Worm (Caenorhabditis elegans) whole organism, late embryonic: Measurements from ENCODE around the gene Y49F6B.14.

Experiments
- F13H6.1 ChIP-seq: sonication (generic microtip); optimal IDR thresholded peaks from 2 replicates; lab custom pipeline; 2016; ENCODE audit warnings: missing genetic modification characterization, missing compliant biosample characterization
- K02D7.2 ChIP-seq: sonication (generic microtip); optimal IDR thresholded peaks from 2 replicates; lab custom pipeline; 2017; ENCODE audit warnings: mild to moderate bottlenecking, missing genetic modification characterization, missing compliant biosample characterization
- ahr-1 ChIP-seq: sonication (generic microtip); optimal IDR thresholded peaks from 2 replicates; lab custom pipeline; 2016; ENCODE audit warnings: missing genetic modification characterization, missing compliant biosample characterization
- ama-1 ChIP-seq: fragments of 150-350 bp; optimal IDR thresholded peaks from 2 replicates; lab custom pipeline; 2014
- ceh-14 ChIP-seq: sonication (generic microtip); optimal IDR thresholded peaks from 2 replicates; lab custom pipeline; 2016; ENCODE audit warnings: missing genotype, missing genetic modification characterization, missing compliant biosample characterization
- ceh-2 ChIP-seq: sonication (generic microtip); optimal IDR thresholded peaks from 2 replicates; lab custom pipeline; 2016; ENCODE audit warnings: missing genotype, missing genetic modification characterization, missing compliant biosample characterization
- ceh-24 ChIP-seq: sonication (generic microtip); optimal IDR thresholded peaks from 2 replicates; lab custom pipeline; 2016; ENCODE audit warnings: mild to moderate bottlenecking, missing genetic modification characterization, missing compliant biosample characterization
- ceh-30 ChIP-seq: fragments of 150-350 bp; optimal IDR thresholded peaks from 2 replicates; lab custom pipeline; 2014; ENCODE audit warnings: missing biosample characterization, missing genetic modification characterization
- ceh-31 ChIP-seq: sonication (generic microtip); optimal IDR thresholded peaks from 2 replicates; lab custom pipeline; 2016; ENCODE audit warnings: missing genetic modification characterization, missing compliant biosample characterization
- ceh-34 ChIP-seq: sonication (generic microtip); optimal IDR thresholded peaks from 2 replicates; lab custom pipeline; 2016; ENCODE audit warnings: mild to moderate bottlenecking, missing genetic modification characterization, missing compliant biosample characterization
- ceh-48 ChIP-seq: sonication (generic microtip); optimal IDR thresholded peaks from 2 replicates; lab custom pipeline; 2016; ENCODE audit warnings: missing genetic modification characterization, inconsistent platforms, missing compliant biosample characterization
- ceh-9 ChIP-seq: sonication (generic microtip); optimal IDR thresholded peaks from 2 replicates; lab custom pipeline; 2016; ENCODE audit warnings: mild to moderate bottlenecking, missing genetic modification characterization, inconsistent platforms, missing compliant biosample characterization
- dmd-4 ChIP-seq: sonication (generic microtip); optimal IDR thresholded peaks from 2 replicates; lab custom pipeline; 2016; ENCODE audit warnings: borderline replicate concordance, missing genetic modification characterization, missing compliant biosample characterization
- dve-1 ChIP-seq: sonication (generic microtip); optimal IDR thresholded peaks from 2 replicates; lab custom pipeline; 2017; ENCODE audit warnings: antibody characterized with exemption, mild to moderate bottlenecking, missing genetic modification characterization, missing compliant biosample characterization
- elt-4 ChIP-seq: sonication (generic microtip); optimal IDR thresholded peaks from 2 replicates; lab custom pipeline; 2016; ENCODE audit warnings: missing genetic modification characterization, missing compliant biosample characterization
- ets-4 ChIP-seq: sonication (generic microtip); optimal IDR thresholded peaks from 2 replicates; lab custom pipeline; 2016; ENCODE audit warnings: missing genetic modification characterization, missing compliant biosample characterization
- fax-1 ChIP-seq: sonication (generic microtip); optimal IDR thresholded peaks from 2 replicates; lab custom pipeline; 2016; ENCODE audit warnings: missing genotype, missing genetic modification characterization, missing compliant biosample characterization
- fkh-10 ChIP-seq: fragments of 150-350 bp; optimal IDR thresholded peaks from 2 replicates; lab custom pipeline; 2014; ENCODE audit warnings: missing biosample characterization, missing genetic modification reagents, missing genetic modification characterization
- fkh-6 ChIP-seq: sonication (generic microtip); optimal IDR thresholded peaks from 2 replicates; lab custom pipeline; 2016; ENCODE audit warnings: missing genetic modification characterization, missing compliant biosample characterization
- hlh-30 ChIP-seq: sonication (generic microtip); optimal IDR thresholded peaks from 2 replicates; lab custom pipeline; 2017; ENCODE audit warnings: antibody characterized with exemption, missing genetic modification characterization, missing compliant biosample characterization; ENCODE audit not compliant: insufficient read depth
- lim-6 ChIP-seq: sonication (generic microtip); optimal IDR thresholded peaks from 2 replicates; lab custom pipeline; 2016; ENCODE audit warnings: missing genetic modification characterization, missing compliant biosample characterization
- lin-11 ChIP-seq: fragments of 200-800 bp; sonication (Bioruptor generic); optimal IDR thresholded peaks from 2 replicates; lab custom pipeline; 2018; ENCODE audit warnings: mild to moderate bottlenecking, missing genetic modification characterization, missing compliant biosample characterization
- odd-2 ChIP-seq: sonication (generic microtip); optimal IDR thresholded peaks from 2 replicates; lab custom pipeline; 2017; ENCODE audit warnings: antibody characterized with exemption, mild to moderate bottlenecking, missing genetic modification characterization, missing compliant biosample characterization
- pag-3 ChIP-seq: sonication (generic microtip); optimal IDR thresholded peaks from 2 replicates; lab custom pipeline; 2016; ENCODE audit warnings: missing compliant biosample characterization, missing genetic modification characterization, borderline replicate concordance
- pat-9 ChIP-seq: fragments of 200-800 bp; sonication (Bioruptor generic); optimal IDR thresholded peaks from 2 replicates; lab custom pipeline; 2018; ENCODE audit warnings: mild to moderate bottlenecking, missing genetic modification characterization, moderate library complexity, missing compliant biosample characterization
- pax-1 ChIP-seq: fragments of 150-350 bp; optimal IDR thresholded peaks from 2 replicates; lab custom pipeline; 2014; ENCODE audit warnings: missing biosample characterization, missing genetic modification characterization
- pha-2 ChIP-seq: sonication (generic microtip); optimal IDR thresholded peaks from 2 replicates; lab custom pipeline; 2017; ENCODE audit warnings: mild to moderate bottlenecking, missing genetic modification characterization, missing compliant biosample characterization
- pqm-1 ChIP-seq: sonication (generic microtip); optimal IDR thresholded peaks from 2 replicates; lab custom pipeline; 2016; ENCODE audit warnings: missing genetic modification characterization, missing compliant biosample characterization
- pros-1 ChIP-seq: fragments of 150-350 bp; optimal IDR thresholded peaks from 2 replicates; lab custom pipeline; 2014; ENCODE audit warnings: missing biosample characterization, missing genetic modification reagents, missing genetic modification characterization
- rnt-1 ChIP-seq: sonication (generic microtip); optimal IDR thresholded peaks from 2 replicates; lab custom pipeline; 2016; ENCODE audit warnings: missing genetic modification characterization, missing compliant biosample characterization
- tbx-2 ChIP-seq: sonication (generic microtip); optimal IDR thresholded peaks from 2 replicates; lab custom pipeline; 2016; ENCODE audit warnings: missing genetic modification characterization, missing compliant biosample characterization
- unc-42 ChIP-seq: sonication (generic microtip); optimal IDR thresholded peaks from 2 replicates; lab custom pipeline; 2016; ENCODE audit warnings: missing genotype, missing genetic modification characterization, missing compliant biosample characterization
- unc-55 ChIP-seq: sonication (generic microtip); optimal IDR thresholded peaks from 2 replicates; lab custom pipeline; 2017; ENCODE audit warnings: missing biosample characterization, missing genetic modification reagents, missing genetic modification characterization
- ztf-16 ChIP-seq: sonication (generic microtip); optimal IDR thresholded peaks from 2 replicates; lab custom pipeline; 2017; ENCODE audit warnings: missing genetic modification characterization, missing compliant biosample characterization

Gene Y49F6B.14

DNA sequence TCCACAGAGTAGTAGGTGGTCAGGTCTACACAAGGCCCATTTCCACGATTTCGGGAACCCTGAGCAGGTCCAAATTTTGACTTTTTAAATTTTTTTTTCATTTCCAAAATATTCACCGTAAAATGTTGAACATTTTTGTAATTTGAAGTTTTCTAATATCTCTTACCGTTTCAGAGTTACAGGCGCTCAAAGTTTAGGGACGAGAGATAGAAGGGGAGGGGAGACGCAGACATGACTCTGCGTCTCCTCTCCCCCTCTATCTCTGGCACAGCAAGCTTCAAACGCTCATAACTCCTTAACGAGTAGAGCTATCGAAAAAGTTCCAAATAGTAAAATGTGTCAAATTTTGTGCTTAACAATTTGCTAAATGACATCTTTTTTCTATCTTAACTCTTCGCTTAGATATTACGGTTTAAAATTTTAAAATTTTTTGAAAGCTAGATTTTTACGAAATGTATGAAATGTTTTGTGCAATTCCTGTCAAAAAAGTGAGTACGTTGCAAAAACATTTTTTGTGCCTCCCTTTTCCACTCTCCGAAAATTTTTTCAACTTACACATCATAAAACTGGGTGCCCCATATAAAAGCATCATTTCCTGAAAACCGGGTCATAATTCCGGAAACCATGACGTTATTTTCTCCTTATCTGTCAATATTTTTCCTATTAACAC, at the start of gene Y49F6B.14, which contains the start of gene clec-125:
Y49F6B.14 (minus strand) TSS at position 101 of the 670 bp plus-strand sequence.
clec-125 (plus strand) TSS at position 620 of the 670 bp plus-strand sequence.
- TF ChIP-seq odd-2 (tag; lab: Kevin White, UChicago) (no peak), fkh-6 (tag; lab: Kevin White, UChicago) (no peak), ceh-9 (tag; lab: Kevin White, UChicago) (no peak), dve-1 (tag; lab: Kevin White, UChicago) (no peak)

DNA sequence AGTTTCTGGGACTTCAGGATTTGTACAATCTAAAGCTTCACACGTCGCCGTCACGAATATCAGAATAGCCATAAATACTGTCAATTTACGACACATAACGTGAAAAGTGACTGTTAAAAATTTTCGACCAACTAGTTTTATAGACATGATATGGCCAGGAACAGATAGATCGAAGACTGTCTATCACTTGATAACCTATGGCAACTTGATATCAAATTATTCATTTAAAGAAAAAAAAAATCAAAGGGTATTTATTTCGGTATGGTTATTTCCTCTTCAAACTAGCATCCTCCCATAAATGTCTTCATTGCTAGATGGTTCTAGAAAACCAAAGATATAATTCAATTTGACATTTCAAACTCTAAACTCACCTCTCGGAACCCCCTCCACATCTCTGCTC, 47.1 kb upstream of the Y49F6B.14 start, which contains the start of gene W10G11.3:
W10G11.3 (minus strand) TSS at position 101 of the 400 bp plus-strand sequence.
- TF ChIP-seq pat-9 (tag; lab: Kevin White, UChicago), result no peak
- no peak for TF ChIP-seq dve-1 (tag; lab: Kevin White, UChicago)
- no peak for TF ChIP-seq rnt-1 (tag; lab: Kevin White, UChicago)
- no peak for TF ChIP-seq ceh-9 (tag; lab: Kevin White, UChicago)
- no peak for TF ChIP-seq fkh-10
- no peak for TF ChIP-seq tbx-2 (tag; lab: Kevin White, UChicago)
- no peak for TF ChIP-seq fax-1 (tag; lab: Kevin White, UChicago)
- TF ChIP-seq F13H6.1 (tag; lab: Kevin White, UChicago), result no peak
- TF ChIP-seq unc-55 (GFP tag; lab: Kevin White, UChicago), result no peak
- no peak for TF ChIP-seq elt-4
- no peak for TF ChIP-seq ets-4 (tag; lab: Kevin White, UChicago)
- no peak for TF ChIP-seq odd-2 (tag; lab: Kevin White, UChicago)
- no peak for TF ChIP-seq ztf-16
- no peak for TF ChIP-seq K02D7.2 (tag; lab: Kevin White, UChicago)
- no peak for TF ChIP-seq lin-11 (tag; lab: Kevin White, UChicago)
- TF ChIP-seq ceh-30 (tag; lab: Kevin White, UChicago), result no peak
- TF ChIP-seq pqm-1, result no peak

DNA sequence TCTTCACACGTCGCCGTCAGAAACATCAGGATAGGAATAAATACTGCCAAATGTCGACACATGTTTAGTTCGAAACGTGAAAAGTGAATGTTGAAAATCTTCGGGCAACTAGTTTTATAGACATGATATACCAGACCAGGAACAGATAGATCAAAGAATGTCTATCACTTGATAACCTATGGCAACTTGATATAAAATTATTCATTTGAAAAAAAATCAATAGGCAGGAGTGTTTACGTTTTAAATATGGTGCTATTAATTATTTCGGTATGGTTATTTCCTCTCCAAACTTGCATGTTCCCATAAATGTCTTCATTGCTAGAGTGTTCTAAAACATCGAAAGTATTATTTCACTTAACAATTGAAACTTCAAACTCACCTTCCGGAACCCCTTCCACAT, 46.3 kb upstream of the Y49F6B.14 start, which contains the start of gene W10G11.2:
W10G11.2 (minus strand) TSS at position 101 of the 400 bp plus-strand sequence.
- TF ChIP-seq hlh-30 (tag; lab: Kevin White, UChicago) (no peak), pag-3 (no peak), ceh-24 (tag; lab: Kevin White, UChicago) (no peak)

DNA sequence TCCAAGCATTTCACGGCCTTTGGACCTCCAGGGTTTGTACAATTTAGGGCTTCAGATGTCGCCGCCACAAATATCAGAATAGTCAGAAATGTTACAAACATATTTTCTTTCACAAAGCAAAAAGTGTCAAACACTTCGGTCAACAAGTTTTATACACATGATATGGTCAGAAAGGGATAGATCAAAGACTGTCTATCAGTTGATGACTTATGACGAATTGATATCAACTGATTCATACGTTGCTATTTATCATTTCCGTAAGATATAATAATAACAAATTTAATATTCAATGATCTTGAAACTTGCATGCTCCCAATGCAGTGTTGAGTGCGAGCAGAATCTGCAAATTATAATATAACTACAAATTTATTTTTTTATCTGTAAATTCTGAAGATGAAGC, 45.3 kb upstream of the Y49F6B.14 start, which contains the start of gene W10G11.1:
W10G11.1 (minus strand) TSS at position 101 of the 400 bp plus-strand sequence.
- TF ChIP-seq ceh-24 (tag; lab: Kevin White, UChicago), result no peak
- no peak for TF ChIP-seq pha-2 (tag; lab: Kevin White, UChicago)
- TF ChIP-seq ahr-1 (tag; lab: Kevin White, UChicago), result no peak
- no peak for TF ChIP-seq odd-2 (tag; lab: Kevin White, UChicago)
- no peak for TF ChIP-seq pat-9 (tag; lab: Kevin White, UChicago)
- TF ChIP-seq tbx-2 (tag; lab: Kevin White, UChicago), result no peak
- TF ChIP-seq, all 69 proteins: peak for 0

DNA sequence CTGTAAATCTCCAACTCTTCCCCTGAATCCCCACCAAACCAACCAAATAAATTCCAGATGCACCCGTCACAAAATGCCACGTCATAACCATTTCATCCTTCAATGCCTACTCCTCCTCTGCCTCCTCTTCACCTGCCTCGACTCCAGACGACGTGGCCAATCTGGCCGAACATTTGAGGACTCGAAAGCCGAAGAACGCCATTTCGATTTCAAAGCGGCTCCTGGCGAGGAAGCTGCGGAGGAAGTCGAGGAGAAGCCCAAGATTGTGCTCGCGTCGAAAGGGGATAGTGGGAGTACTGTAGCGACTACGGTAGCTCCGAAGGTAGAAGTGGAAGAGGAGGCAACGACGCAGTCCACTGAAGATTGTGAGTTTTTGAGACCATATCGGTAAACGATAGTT, 42.1 kb upstream of the Y49F6B.14 start, which contains the start of gene lgc-45:
lgc-45 (plus strand) TSS at position 56 of the 400 bp plus-strand sequence.
- TF ChIP-seq dmd-4, result no peak
- no peak for TF ChIP-seq ceh-34 (tag; lab: Kevin White, UChicago)
- no peak for TF ChIP-seq K02D7.2 (tag; lab: Kevin White, UChicago)
- no peak for TF ChIP-seq pros-1
- no peak for TF ChIP-seq lim-6 (tag; lab: Kevin White, UChicago)
- no peak for TF ChIP-seq hlh-30 (tag; lab: Kevin White, UChicago)
- TF ChIP-seq ceh-30 (tag; lab: Kevin White, UChicago), result no peak
- no peak for TF ChIP-seq unc-42 (tag; lab: Kevin White, UChicago)
- TF ChIP-seq ceh-14 (tag; lab: Kevin White, UChicago), result no peak
- TF ChIP-seq ahr-1 (tag; lab: Kevin White, UChicago), result no peak

DNA sequence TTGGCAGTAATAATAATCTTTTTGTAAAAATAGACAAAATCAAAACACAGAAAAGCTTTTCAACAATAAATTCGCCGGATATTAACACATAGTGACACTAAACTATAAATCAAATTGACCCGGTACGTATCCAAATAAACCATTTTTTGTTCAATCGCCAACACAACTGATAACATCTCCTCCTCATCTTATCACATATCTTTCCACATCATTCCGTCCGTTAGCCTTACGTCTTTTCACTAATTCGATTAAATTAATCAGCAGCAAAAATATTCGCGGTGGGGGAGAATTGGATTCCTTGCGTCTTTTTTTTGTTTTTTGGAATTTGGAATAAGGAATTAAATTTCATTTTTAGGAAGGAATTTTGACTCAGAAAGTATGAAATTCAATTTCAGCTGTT, 41.3 kb upstream of the Y49F6B.14 start:
- TF ChIP-seq ceh-31 (no peak), ceh-2 (tag; lab: Kevin White, UChicago) (no peak), ama-1 (lab: Kevin White, UChicago) (no peak), ceh-48 (tag; lab: Kevin White, UChicago) (no peak), ceh-24 (tag; lab: Kevin White, UChicago) (no peak), pax-1 (tag; lab: Kevin White, UChicago) (no peak), F13H6.1 (tag; lab: Kevin White, UChicago) (no peak)
